Worm (Caenorhabditis elegans) whole organism, early embryonic: ENCODE results near the gene C37C3.1.

Experiments used
- B0310.2 ChIP-seq: sonication (generic microtip); optimal IDR thresholded peaks from 2 replicates; lab custom pipeline; 2016; ENCODE audit warnings: mild to moderate bottlenecking, missing genetic modification characterization, missing compliant biosample characterization
- F13C5.2 ChIP-seq: sonication (generic microtip); optimal IDR thresholded peaks from 2 replicates; lab custom pipeline; 2017; ENCODE audit warnings: mild to moderate bottlenecking, missing genetic modification characterization, inconsistent platforms, missing compliant biosample characterization
- aly-1 ChIP-seq: sonication (generic microtip); optimal IDR thresholded peaks from 2 replicates; lab custom pipeline; 2016; ENCODE audit warnings: missing genetic modification characterization, missing compliant biosample characterization
- ama-1 ChIP-seq: fragments of 150-350 bp; optimal IDR thresholded peaks from 2 replicates; lab custom pipeline; 2014
- ceh-13 ChIP-seq: fragments of 200-800 bp; sonication (Bioruptor generic); optimal IDR thresholded peaks from 2 replicates; lab custom pipeline; 2018; ENCODE audit warnings: mild to moderate bottlenecking, missing genetic modification characterization, missing compliant biosample characterization
- ceh-36 ChIP-seq: sonication (generic microtip); optimal IDR thresholded peaks from 2 replicates; lab custom pipeline; 2016; ENCODE audit warnings: missing genetic modification characterization, inconsistent platforms, missing compliant biosample characterization
- ets-7 ChIP-seq: sonication (generic microtip); optimal IDR thresholded peaks from 2 replicates; lab custom pipeline; 2016; ENCODE audit warnings: missing genotype, missing genetic modification characterization, missing compliant biosample characterization
- flt-1 ChIP-seq: fragments of 200-800 bp; sonication (Bioruptor generic); IDR thresholded peaks from 2 replicates; pipeline ENCODE4 v1.3.6; 2022; ENCODE audit warnings: missing genetic modification characterization, missing compliant biosample characterization
- hmbx-1 ChIP-seq: sonication (generic microtip); optimal IDR thresholded peaks from 2 replicates; lab custom pipeline; 2016; ENCODE audit warnings: mild to moderate bottlenecking, missing genetic modification characterization, missing compliant biosample characterization
- hmg-4 ChIP-seq: fragments of 200-800 bp; sonication (Bioruptor generic); optimal IDR thresholded peaks from 2 replicates; lab custom pipeline; 2018; ENCODE audit warnings: mild to moderate bottlenecking, missing genetic modification characterization, missing compliant biosample characterization
- hnd-1 ChIP-seq: sonication (generic microtip); optimal IDR thresholded peaks from 2 replicates; lab custom pipeline; 2016; ENCODE audit warnings: missing genetic modification characterization, missing compliant biosample characterization
- pes-1 ChIP-seq: fragments of 200-800 bp; sonication (Bioruptor generic); IDR thresholded peaks from 2 replicates; pipeline ENCODE4 v1.3.6; 2022; ENCODE audit warnings: missing genetic modification reagents, missing genetic modification characterization, missing compliant biosample characterization
- scrt-1 ChIP-seq: fragments of 200-800 bp; sonication (Bioruptor generic); IDR thresholded peaks from 2 replicates; pipeline ENCODE4 v1.3.6; 2022; ENCODE audit warnings: missing genetic modification characterization, missing compliant biosample characterization
- sea-1 ChIP-seq: fragments of 200-800 bp; sonication (Bioruptor generic); conservative IDR thresholded peaks from 2 replicates; pipeline ENCODE4 v1.3.6; 2022; ENCODE audit warnings: missing genetic modification characterization, missing compliant biosample characterization
- tbx-11 ChIP-seq: fragments of 200-800 bp; sonication (Bioruptor generic); IDR thresholded peaks from 2 replicates; pipeline ENCODE4 v1.3.6; 2022; ENCODE audit warnings: missing genetic modification characterization, missing compliant biosample characterization
- tbx-37 ChIP-seq: fragments of 200-800 bp; sonication (Bioruptor generic); conservative IDR thresholded peaks from 2 replicates; pipeline ENCODE4 v1.3.6; 2022; ENCODE audit warnings: missing genetic modification reagents, missing genetic modification characterization, missing compliant biosample characterization
- tra-4 ChIP-seq: sonication (generic microtip); optimal IDR thresholded peaks from 2 replicates; lab custom pipeline; 2017; ENCODE audit warnings: missing genetic modification characterization, missing compliant biosample characterization

The C37C3.1 gene

DNA sequence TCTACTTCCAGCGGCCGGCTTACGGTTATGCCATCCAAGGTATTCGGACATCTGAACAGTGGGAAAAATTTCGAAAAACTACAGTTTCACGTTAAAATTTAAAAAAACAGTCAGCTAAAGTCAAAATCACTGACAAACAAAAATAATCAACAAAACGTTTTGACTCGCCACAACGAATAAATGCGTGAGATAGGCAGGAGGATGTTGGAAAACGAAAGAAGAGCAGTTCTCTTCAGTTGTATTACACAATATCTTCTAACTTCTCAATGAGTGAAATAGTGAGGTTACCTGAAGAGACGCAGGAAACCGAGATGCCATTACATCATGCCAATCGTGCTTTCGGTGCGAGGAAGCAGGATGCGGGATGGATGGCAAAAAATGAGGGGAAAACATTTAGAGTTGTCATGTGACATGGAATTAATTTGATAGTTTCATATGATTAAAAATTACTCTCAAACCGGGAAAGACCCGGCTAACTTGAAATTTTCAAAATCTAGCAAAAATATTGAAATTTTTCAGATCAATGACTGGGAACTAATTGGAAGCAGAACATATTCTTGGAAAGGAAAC is 36.1 kb downstream of the C37C3.1 start, which contains the start of gene F40A3.6:
Gene F40A3.6, minus strand, starts transcription at position 51 of the 570 bp plus-strand sequence.
- TF ChIP-seq hmbx-1 (no peak), B0310.2 (tag; lab: Kevin White, UChicago) (no peak), tra-4 (tag; lab: Kevin White, UChicago) (no peak), tbx-37 (GFP tag; lab: Robert Waterston, UW) (no peak), ceh-13 (GFP tag; lab: Kevin White, UChicago) (no peak), aly-1 (tag; lab: Kevin White, UChicago) (no peak), ceh-36 (tag; lab: Kevin White, UChicago) (no peak), flt-1 (GFP tag; lab: Robert Waterston, UW) (no peak), sea-1 (GFP tag; lab: Robert Waterston, UW) (no peak), ets-7 (no peak), ama-1 (lab: Kevin White, UChicago) (no peak), hnd-1 (tag; lab: Kevin White, UChicago) (no peak), pes-1 (GFP tag; lab: Robert Waterston, UW) (no peak), hmg-4 (GFP tag; lab: Kevin White, UChicago) (no peak), F13C5.2 (tag; lab: Kevin White, UChicago) (no peak)

DNA sequence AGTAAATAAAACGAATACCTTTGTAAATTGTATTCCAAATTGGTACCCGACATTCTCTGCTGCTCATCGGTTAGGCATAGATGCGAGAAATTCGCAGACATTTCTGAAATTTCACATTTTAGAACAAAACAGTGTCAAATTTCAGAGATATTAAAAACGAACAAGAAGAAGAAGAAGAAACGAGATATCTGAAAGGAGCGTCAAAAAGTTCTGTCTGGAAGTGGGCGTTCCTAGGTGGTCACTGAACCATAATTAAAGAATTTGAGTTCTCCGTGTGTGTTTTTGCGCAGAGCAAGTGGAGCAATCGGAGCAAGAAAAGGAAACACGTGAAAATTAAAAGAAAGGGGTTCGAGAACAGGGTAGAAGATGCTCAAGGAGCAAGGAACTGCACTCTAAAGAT is 42.0 kb downstream of the C37C3.1 start, which contains the start of gene F40A3.7:
Gene F40A3.7, minus strand, starts transcription at position 101 of the 400 bp plus-strand sequence.
- no peak for TF ChIP-seq sea-1 (GFP tag; lab: Robert Waterston, UW)
- no peak for TF ChIP-seq scrt-1
- no peak for TF ChIP-seq B0310.2 (tag; lab: Kevin White, UChicago)
- no peak for TF ChIP-seq tbx-11 (GFP tag; lab: Robert Waterston, UW)
- no peak for TF ChIP-seq tra-4 (tag; lab: Kevin White, UChicago)
- TF ChIP-seq hmbx-1, result no peak
- no peak for TF ChIP-seq flt-1 (GFP tag; lab: Robert Waterston, UW)
- no peak for TF ChIP-seq ets-7

- no peak for TF ChIP-seq tbx-11 (GFP tag; lab: Robert Waterston, UW)
- no peak for TF ChIP-seq tbx-37 (GFP tag; lab: Robert Waterston, UW)
- no peak for TF ChIP-seq pes-1 (GFP tag; lab: Robert Waterston, UW)
- TF ChIP-seq ama-1 (lab: Kevin White, UChicago), result no peak
- no peak for TF ChIP-seq flt-1 (GFP tag; lab: Robert Waterston, UW)
- no peak for TF ChIP-seq B0310.2 (tag; lab: Kevin White, UChicago)
- TF ChIP-seq hnd-1 (tag; lab: Kevin White, UChicago), result no peak
- no peak for TF ChIP-seq ceh-36 (tag; lab: Kevin White, UChicago)
- no peak for TF ChIP-seq tra-4 (tag; lab: Kevin White, UChicago)
- no peak for TF ChIP-seq ets-7
- no peak for TF ChIP-seq hmg-4 (GFP tag; lab: Kevin White, UChicago)
- TF ChIP-seq scrt-1, result no peak
- no peak for TF ChIP-seq sea-1 (GFP tag; lab: Robert Waterston, UW)
- TF ChIP-seq aly-1 (tag; lab: Kevin White, UChicago), result no peak
- TF ChIP-seq ceh-13 (GFP tag; lab: Kevin White, UChicago), result no peak
- no peak for TF ChIP-seq hmbx-1
- no peak for TF ChIP-seq F13C5.2 (tag; lab: Kevin White, UChicago)
Observed at ce11 chrV:7901222-7901621, 43.5 kb downstream of the C37C3.1 start.

DNA sequence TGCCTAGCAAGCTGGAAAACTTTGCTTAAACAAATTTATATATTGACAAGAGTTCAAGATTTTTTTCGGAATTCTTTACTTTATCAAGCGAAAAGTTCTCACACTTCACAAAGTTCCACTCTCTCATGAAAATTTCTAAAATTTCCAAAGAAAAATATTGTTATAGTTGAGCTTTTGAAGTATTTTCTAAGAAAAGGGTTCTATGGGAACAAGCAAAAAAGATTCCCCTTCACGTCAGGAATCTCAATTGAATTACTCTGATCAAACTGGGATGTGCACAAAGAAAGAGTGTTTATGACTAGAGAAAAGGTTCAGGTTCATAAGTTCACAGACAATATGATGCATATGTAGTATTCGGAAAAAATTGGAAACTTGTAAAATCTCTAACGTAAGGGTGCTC is 46.6 kb downstream of the C37C3.1 start:
- TF ChIP-seq ama-1 (lab: Kevin White, UChicago) (no peak), tra-4 (tag; lab: Kevin White, UChicago) (no peak), ceh-36 (tag; lab: Kevin White, UChicago) (no peak), tbx-11 (GFP tag; lab: Robert Waterston, UW) (no peak), B0310.2 (tag; lab: Kevin White, UChicago) (no peak), pes-1 (GFP tag; lab: Robert Waterston, UW) (no peak), ets-7 (no peak)

DNA sequence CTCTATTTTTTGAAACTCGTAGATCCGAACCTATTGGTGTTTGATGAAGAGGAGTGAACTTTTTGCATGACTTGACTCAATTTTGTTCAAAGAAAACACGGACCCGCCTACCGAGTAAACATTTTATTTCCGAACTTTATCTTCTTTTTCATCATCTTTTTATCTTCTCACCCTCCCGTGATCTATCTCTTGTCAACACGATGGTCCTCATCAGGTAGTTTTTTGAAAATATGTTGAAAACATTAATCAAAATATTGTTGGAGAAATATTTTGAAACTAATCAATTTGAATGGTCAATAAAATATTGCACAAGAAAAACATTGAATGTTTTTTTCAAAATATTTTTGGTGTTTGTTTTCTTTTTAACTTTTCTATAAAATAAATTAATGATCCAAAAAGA is 50.7 kb downstream of the C37C3.1 start:
- no peak for TF ChIP-seq ama-1 (lab: Kevin White, UChicago)
- TF ChIP-seq pes-1 (GFP tag; lab: Robert Waterston, UW), result no peak
- TF ChIP-seq tbx-37 (GFP tag; lab: Robert Waterston, UW), result no peak
- no peak for TF ChIP-seq hmg-4 (GFP tag; lab: Kevin White, UChicago)
- TF ChIP-seq ets-7, result no peak
- TF ChIP-seq hmbx-1, result no peak
- no peak for TF ChIP-seq F13C5.2 (tag; lab: Kevin White, UChicago)
- no peak for TF ChIP-seq flt-1 (GFP tag; lab: Robert Waterston, UW)
- TF ChIP-seq ceh-13 (GFP tag; lab: Kevin White, UChicago), result no peak
- no peak for TF ChIP-seq sea-1 (GFP tag; lab: Robert Waterston, UW)
- TF ChIP-seq tbx-11 (GFP tag; lab: Robert Waterston, UW), result no peak
- no peak for TF ChIP-seq scrt-1
- no peak for TF ChIP-seq tra-4 (tag; lab: Kevin White, UChicago)
- TF ChIP-seq B0310.2 (tag; lab: Kevin White, UChicago), result no peak
- TF ChIP-seq aly-1 (tag; lab: Kevin White, UChicago), result no peak
